ENCODE assay signal across 1 fruit fly cellular context in genomic region chr3R:25684859-25685258, dm6.
TF ChIP-seq lines count a peak whose summit lies in the region.

Gene RpL27, minus strand, starts transcription at chr3R:25685051.

TF ChIP-seq in whole organism, embryonic, 481 proteins besides CTCF, POLR2A, EP300 and RAD21 (continued from another document and continues in another):
- TF ChIP-seq CG6813 (GFP tag; optimal IDR thresholded peaks at IDR 0.05; lab: Kevin White, UChicago) (peak; percentile 90), Lpt (GFP tag; optimal IDR thresholded peaks at IDR 0.05; lab: Kevin White, UChicago) (no peak), peb (GFP tag; IDR thresholded peaks at IDR 0.05; lab: Robert Waterston, UW) (peak; percentile 43; the same call in 1 of the 2 replicates), abd-A (tag; optimal IDR thresholded peaks at IDR 0.05; lab: Kevin White, UChicago) (no peak), shn (GFP tag; optimal IDR thresholded peaks at IDR 0.05; lab: Kevin White, UChicago) (peak; percentile 65), CG12219 (GFP tag; optimal IDR thresholded peaks at IDR 0.05; lab: Kevin White, UChicago) (peak; percentile 64), CG5953 (GFP tag; IDR thresholded peaks at IDR 0.05; lab: Robert Waterston, UW) (peak; percentile 65), CG17385 (GFP tag; optimal IDR thresholded peaks at IDR 0.05; lab: Kevin White, UChicago) (peak; percentile 88), BEAF-32 (GFP tag; optimal IDR thresholded peaks at IDR 0.05; lab: Kevin White, UChicago) (peak; percentile 81), CG32772 (GFP tag; IDR thresholded peaks at IDR 0.05; lab: Robert Waterston, UW) (peak; percentile 75), p53 (GFP tag; optimal IDR thresholded peaks at IDR 0.05; lab: Kevin White, UChicago) (peak; percentile 79), CG43689 (GFP tag; IDR thresholded peaks at IDR 0.05; lab: Robert Waterston, UW) (no peak), Trl (optimal IDR thresholded peaks at IDR 0.05; lab: Kevin White, UChicago) (no peak), Trl (GFP tag; optimal IDR thresholded peaks at IDR 0.05; lab: Kevin White, UChicago) (peak; percentile 84), CG10267 (tag; optimal IDR thresholded peaks at IDR 0.05; lab: Kevin White, UChicago) (peak; percentile 81), odd (GFP tag; optimal IDR thresholded peaks at IDR 0.05; lab: Kevin White, UChicago) (peak; percentile 85), Antp (GFP tag; optimal IDR thresholded peaks at IDR 0.05; lab: Kevin White, UChicago) (peak; percentile 33), twi (tag; optimal IDR thresholded peaks at IDR 0.05; lab: Kevin White, UChicago) (peak; percentile 75), lmd (GFP tag; IDR thresholded peaks at IDR 0.05; lab: Robert Waterston, UW) (peak; percentile 44; the same call in 1 of the 2 replicates), CG1603 (tag; optimal IDR thresholded peaks at IDR 0.05; lab: Kevin White, UChicago) (peak; percentile 82), CG16779 (GFP tag; IDR thresholded peaks at IDR 0.05; lab: Robert Waterston, UW) (0 out of 2 replicates have a peak, but pooled peaks have one; percentile 60), pros (GFP tag; optimal IDR thresholded peaks at IDR 0.05; lab: Kevin White, UChicago) (no peak), CG7928 (GFP tag; optimal IDR thresholded peaks at IDR 0.05; lab: Kevin White, UChicago) (peak; percentile 61), Bteb2 (GFP tag; optimal IDR thresholded peaks at IDR 0.05; lab: Kevin White, UChicago) (peak; percentile 66), kay (GFP tag; optimal IDR thresholded peaks at IDR 0.05; lab: Kevin White, UChicago) (no peak), CG15011 (GFP tag; optimal IDR thresholded peaks at IDR 0.05; lab: Kevin White, UChicago) (peak; percentile 83), CG14667 (GFP tag; IDR thresholded peaks at IDR 0.05; lab: Robert Waterston, UW) (no peak), Mes4 (GFP tag; optimal IDR thresholded peaks at IDR 0.05; lab: Kevin White, UChicago) (peak; percentile 92), CG6683 (GFP tag; optimal IDR thresholded peaks at IDR 0.05; lab: Kevin White, UChicago) (peak; percentile 68), tup (GFP tag; optimal IDR thresholded peaks at IDR 0.05; lab: Kevin White, UChicago) (no peak), Sox100B (GFP tag; optimal IDR thresholded peaks at IDR 0.05; lab: Kevin White, UChicago) (peak; percentile 78), pfk (GFP tag; optimal IDR thresholded peaks at IDR 0.05; lab: Kevin White, UChicago) (peak; percentile 79), dm (GFP tag; optimal IDR thresholded peaks at IDR 0.05; lab: Kevin White, UChicago) (peak; percentile 93), Hand (GFP tag; optimal IDR thresholded peaks at IDR 0.05; lab: Kevin White, UChicago) (peak; percentile 80), Myb (GFP tag; optimal IDR thresholded peaks at IDR 0.05; lab: Kevin White, UChicago) (peak; percentile 63), Med (GFP tag; lab: Kevin White, UChicago) (peak; percentile 98), CG17829 (tag; optimal IDR thresholded peaks at IDR 0.05; lab: Kevin White, UChicago) (peak; percentile 75), eyg (GFP tag; optimal IDR thresholded peaks at IDR 0.05; lab: Kevin White, UChicago) (peak; percentile 71), en (GFP tag; optimal IDR thresholded peaks at IDR 0.05; lab: Kevin White, UChicago) (peak; percentile 70), Lim3 (GFP tag; IDR thresholded peaks at IDR 0.05; lab: Robert Waterston, UW) (no peak), CG15601 (tag; optimal IDR thresholded peaks at IDR 0.05; lab: Kevin White, UChicago) (peak; percentile 79), CG11504 (tag; optimal IDR thresholded peaks at IDR 0.05; lab: Kevin White, UChicago) (peak; percentile 78), hth (optimal IDR thresholded peaks at IDR 0.05; lab: Kevin White, UChicago) (no peak), Chrac-16 (GFP tag; optimal IDR thresholded peaks at IDR 0.05; lab: Kevin White, UChicago) (peak; percentile 31), bcd (GFP tag; optimal IDR thresholded peaks at IDR 0.05; lab: Kevin White, UChicago) (peak; percentile 91), Ptx1 (GFP tag; IDR thresholded peaks at IDR 0.05; lab: Robert Waterston, UW) (peak; percentile 67), tx (GFP tag; optimal IDR thresholded peaks at IDR 0.05; lab: Kevin White, UChicago) (no peak), Sox102F (GFP tag; optimal IDR thresholded peaks at IDR 0.05; lab: Kevin White, UChicago) (no peak), CG6854 (GFP tag; optimal IDR thresholded peaks at IDR 0.05; lab: Kevin White, UChicago) (peak; percentile 81), Meics (GFP tag; optimal IDR thresholded peaks at IDR 0.05; lab: Kevin White, UChicago) (peak; percentile 92), ash1 (GFP tag; optimal IDR thresholded peaks at IDR 0.05; lab: Kevin White, UChicago) (peak; percentile 80), CG32532 (GFP tag; IDR thresholded peaks at IDR 0.05; lab: Robert Waterston, UW) (peak; percentile 84), B-H1 (GFP tag; IDR thresholded peaks at IDR 0.05; lab: Robert Waterston, UW) (peak; percentile 42; the same call in 1 of the 3 replicates), esg (GFP tag; conservative IDR thresholded peaks at IDR 0.05; lab: Robert Waterston, UW) (no peak), CG33213 (GFP tag; optimal IDR thresholded peaks at IDR 0.05; lab: Kevin White, UChicago) (peak; percentile 89), hkb (optimal IDR thresholded peaks at IDR 0.05; lab: Kevin White, UChicago) (no peak), hkb (GFP tag; IDR thresholded peaks at IDR 0.05; lab: Robert Waterston, UW) (peak; percentile 84), Hr39 (optimal IDR thresholded peaks at IDR 0.05; lab: Kevin White, UChicago) (no peak), pho (GFP tag; optimal IDR thresholded peaks at IDR 0.05; lab: Kevin White, UChicago) (peak; percentile 70), CG9817 (tag; optimal IDR thresholded peaks at IDR 0.05; lab: Kevin White, UChicago) (peak; percentile 71), Six4 (GFP tag; optimal IDR thresholded peaks at IDR 0.05; lab: Kevin White, UChicago) (peak; percentile 59), Rfx (GFP tag; IDR thresholded peaks at IDR 0.05; lab: Robert Waterston, UW) (peak; percentile 91), Doc3 (GFP tag; IDR thresholded peaks at IDR 0.05; lab: Robert Waterston, UW; ENCODE audit: partially characterized antibody) (peak; percentile 34; the same call in 1 of the 3 replicates), Gsc (GFP tag; IDR thresholded peaks at IDR 0.05; lab: Robert Waterston, UW) (no peak), CG15696 (tag; optimal IDR thresholded peaks at IDR 0.05; lab: Kevin White, UChicago) (peak; percentile 46), tna (GFP tag; IDR thresholded peaks at IDR 0.05; lab: Robert Waterston, UW; ENCODE audit: partially characterized antibody) (no peak; the same call in 1 of the 2 replicates), CG17328 (GFP tag; IDR thresholded peaks at IDR 0.05; lab: Robert Waterston, UW) (peak; percentile 79), CG17612 (GFP tag; IDR thresholded peaks at IDR 0.05; lab: Robert Waterston, UW) (no peak; the same call in 1 of the 2 replicates), CG3726 (GFP tag; IDR thresholded peaks at IDR 0.05; lab: Robert Waterston, UW) (no peak), CG16863 (GFP tag; optimal IDR thresholded peaks at IDR 0.05; lab: Kevin White, UChicago) (peak; percentile 52), Hr51 (GFP tag; optimal IDR thresholded peaks at IDR 0.05; lab: Kevin White, UChicago) (peak; percentile 66 to 67), sd (tag; optimal IDR thresholded peaks at IDR 0.05; lab: Kevin White, UChicago) (no peak), Bdp1 (GFP tag; optimal IDR thresholded peaks at IDR 0.05; lab: Kevin White, UChicago) (peak; percentile 59), nom (GFP tag; optimal IDR thresholded peaks at IDR 0.05; lab: Kevin White, UChicago) (peak; percentile 86), CG6765 (GFP tag; optimal IDR thresholded peaks at IDR 0.05; lab: Kevin White, UChicago) (peak; percentile 93), cad (GFP tag; optimal IDR thresholded peaks at IDR 0.05; lab: Kevin White, UChicago) (no peak), Dbx (GFP tag; IDR thresholded peaks at IDR 0.05; lab: Robert Waterston, UW) (peak; percentile 87), CG10431 (GFP tag; optimal IDR thresholded peaks at IDR 0.05; lab: Kevin White, UChicago) (peak; percentile 97), CG9932 (GFP tag; IDR thresholded peaks at IDR 0.05; lab: Robert Waterston, UW) (peak; percentile 68), salm (tag; optimal IDR thresholded peaks at IDR 0.05; lab: Kevin White, UChicago) (peak; percentile 69), chn (GFP tag; optimal IDR thresholded peaks at IDR 0.05; lab: Kevin White, UChicago) (peak; percentile 49), Ada2b (GFP tag; IDR thresholded peaks at IDR 0.05; lab: Robert Waterston, UW) (peak; percentile 58; the same call in 1 of the 2 replicates), Bgb (GFP tag; IDR thresholded peaks at IDR 0.05; lab: Robert Waterston, UW; ENCODE audit: partially characterized antibody) (peak; percentile 79), aop (GFP tag; IDR thresholded peaks at IDR 0.05; lab: Robert Waterston, UW) (no peak), CG9437 (GFP tag; optimal IDR thresholded peaks at IDR 0.05; lab: Kevin White, UChicago) (peak; percentile 78), ken (GFP tag; IDR thresholded peaks at IDR 0.05; lab: Robert Waterston, UW) (peak; percentile 85; the same call in 2 of the 3 replicates), CG17186 (GFP tag; optimal IDR thresholded peaks at IDR 0.05; lab: Kevin White, UChicago) (peak; percentile 34), nerfin-1 (tag; optimal IDR thresholded peaks at IDR 0.05; lab: Kevin White, UChicago) (peak; percentile 85), eve (GFP tag; optimal IDR thresholded peaks at IDR 0.05; lab: Kevin White, UChicago) (no peak), psq (GFP tag; optimal IDR thresholded peaks at IDR 0.05; lab: Kevin White, UChicago) (peak; percentile 27), dmrt11E (tag; optimal IDR thresholded peaks at IDR 0.05; lab: Kevin White, UChicago) (peak; percentile 64), CG2678 (tag; optimal IDR thresholded peaks at IDR 0.05; lab: Kevin White, UChicago) (peak; percentile 73), jing (GFP tag; optimal IDR thresholded peaks at IDR 0.05; lab: Kevin White, UChicago) (no peak), dpn (GFP tag; optimal IDR thresholded peaks at IDR 0.05; lab: Kevin White, UChicago) (peak; percentile 45 to 83), jigr1 (GFP tag; IDR thresholded peaks at IDR 0.05; lab: Robert Waterston, UW) (no peak), BtbVII (GFP tag; optimal IDR thresholded peaks at IDR 0.05; lab: Kevin White, UChicago) (peak; percentile 92), Jarid2 (GFP tag; optimal IDR thresholded peaks at IDR 0.05; lab: Kevin White, UChicago) (peak; percentile 66), nau (GFP tag; optimal IDR thresholded peaks at IDR 0.05; lab: Kevin White, UChicago) (peak; percentile 87), phol (tag; optimal IDR thresholded peaks at IDR 0.05; lab: Kevin White, UChicago) (peak; percentile 84), CG14860 (GFP tag; IDR thresholded peaks at IDR 0.05; lab: Robert Waterston, UW; ENCODE audit: partially characterized antibody) (no peak), C15 (GFP tag; IDR thresholded peaks at IDR 0.05; lab: Robert Waterston, UW) (peak; percentile 67; the same call in 2 of the 3 replicates), chinmo (GFP tag; IDR thresholded peaks at IDR 0.05; lab: Robert Waterston, UW; ENCODE audit: partially characterized antibody) (no peak), CG4328 (GFP tag; optimal IDR thresholded peaks at IDR 0.05; lab: Kevin White, UChicago) (peak; percentile 88), H15 (GFP tag; IDR thresholded peaks at IDR 0.05; lab: Robert Waterston, UW) (peak; percentile 85), Fer1 (GFP tag; optimal IDR thresholded peaks at IDR 0.05; lab: Kevin White, UChicago) (peak; percentile 93), Nf-YB (GFP tag; optimal IDR thresholded peaks at IDR 0.05; lab: Kevin White, UChicago) (peak; percentile 53), CG7357 (GFP tag; IDR thresholded peaks at IDR 0.05; lab: Robert Waterston, UW) (no peak), kah (GFP tag; optimal IDR thresholded peaks at IDR 0.05; lab: Kevin White, UChicago) (peak; percentile 82), Usf (GFP tag; optimal IDR thresholded peaks at IDR 0.05; lab: Kevin White, UChicago) (peak; percentile 45), gfzf (GFP tag; optimal IDR thresholded peaks at IDR 0.05; lab: Kevin White, UChicago) (peak; percentile 86), ewg (GFP tag; optimal IDR thresholded peaks at IDR 0.05; lab: Kevin White, UChicago) (peak; percentile 49), gt (GFP tag; IDR thresholded peaks at IDR 0.05; lab: Robert Waterston, UW) (no peak; the same call in 1 of the 2 replicates), Awh (GFP tag; IDR thresholded peaks at IDR 0.05; lab: Robert Waterston, UW) (0 out of 2 replicates have a peak, but pooled peaks have one; percentile 38), sim (GFP tag; IDR thresholded peaks at IDR 0.05; lab: Robert Waterston, UW) (peak; percentile 53; the same call in 1 of the 2 replicates), Mad (GFP tag; optimal IDR thresholded peaks at IDR 0.05; lab: Kevin White, UChicago) (peak; percentile 17), Ssrp (tag; optimal IDR thresholded peaks at IDR 0.05; lab: Kevin White, UChicago) (peak; percentile 11), kni (GFP tag; optimal IDR thresholded peaks at IDR 0.05; lab: Kevin White, UChicago) (peak; percentile 53), CG12769 (tag; optimal IDR thresholded peaks at IDR 0.05; lab: Kevin White, UChicago) (peak; percentile 77), CG9609 (GFP tag; optimal IDR thresholded peaks at IDR 0.05; lab: Kevin White, UChicago) (peak; percentile 58), CG4617 (GFP tag; optimal IDR thresholded peaks at IDR 0.05; lab: Kevin White, UChicago; ENCODE audit: borderline replicate concordance) (peak; percentile 67), row (GFP tag; IDR thresholded peaks at IDR 0.05; lab: Robert Waterston, UW) (peak; percentile 39; the same call in 1 of the 3 replicates), seq (GFP tag; IDR thresholded peaks at IDR 0.05; lab: Robert Waterston, UW) (peak; percentile 51; the same call in 1 of the 2 replicates), CG6689 (GFP tag; IDR thresholded peaks at IDR 0.05; lab: Robert Waterston, UW) (no peak), CG12942 (GFP tag; optimal IDR thresholded peaks at IDR 0.05; lab: Kevin White, UChicago) (peak; percentile 41), CG8089 (GFP tag; optimal IDR thresholded peaks at IDR 0.05; lab: Kevin White, UChicago) (peak; percentile 67), ems (GFP tag; optimal IDR thresholded peaks at IDR 0.05; lab: Kevin White, UChicago) (peak; percentile 77), Taf1 (GFP tag; IDR thresholded peaks at IDR 0.05; lab: Robert Waterston, UW) (peak; percentile 41; the same call in 1 of the 2 replicates), Dad (GFP tag; optimal IDR thresholded peaks at IDR 0.05; lab: Kevin White, UChicago) (peak; percentile 70), stc (GFP tag; IDR thresholded peaks at IDR 0.05; lab: Robert Waterston, UW) (peak; percentile 73), org-1 (GFP tag; optimal IDR thresholded peaks at IDR 0.05; lab: Kevin White, UChicago) (peak; percentile 12)
